Worm (Caenorhabditis elegans) whole organism, early embryonic: ENCODE results near the gene rpl-15.

Experiments used
- B0310.2 ChIP-seq: sonication (generic microtip); optimal IDR thresholded peaks from 2 replicates; lab custom pipeline; 2016; ENCODE audit warnings: mild to moderate bottlenecking, missing genetic modification characterization, missing compliant biosample characterization
- F13C5.2 ChIP-seq: sonication (generic microtip); optimal IDR thresholded peaks from 2 replicates; lab custom pipeline; 2017; ENCODE audit warnings: mild to moderate bottlenecking, missing genetic modification characterization, inconsistent platforms, missing compliant biosample characterization
- aly-1 ChIP-seq: sonication (generic microtip); optimal IDR thresholded peaks from 2 replicates; lab custom pipeline; 2016; ENCODE audit warnings: missing genetic modification characterization, missing compliant biosample characterization
- ama-1 ChIP-seq: fragments of 150-350 bp; optimal IDR thresholded peaks from 2 replicates; lab custom pipeline; 2014
- ceh-13 ChIP-seq: fragments of 200-800 bp; sonication (Bioruptor generic); optimal IDR thresholded peaks from 2 replicates; lab custom pipeline; 2018; ENCODE audit warnings: mild to moderate bottlenecking, missing genetic modification characterization, missing compliant biosample characterization
- ceh-36 ChIP-seq: sonication (generic microtip); optimal IDR thresholded peaks from 2 replicates; lab custom pipeline; 2016; ENCODE audit warnings: missing genetic modification characterization, inconsistent platforms, missing compliant biosample characterization
- ets-7 ChIP-seq: sonication (generic microtip); optimal IDR thresholded peaks from 2 replicates; lab custom pipeline; 2016; ENCODE audit warnings: missing genotype, missing genetic modification characterization, missing compliant biosample characterization
- flt-1 ChIP-seq: fragments of 200-800 bp; sonication (Bioruptor generic); IDR thresholded peaks from 2 replicates; pipeline ENCODE4 v1.3.6; 2022; ENCODE audit warnings: missing genetic modification characterization, missing compliant biosample characterization
- hmbx-1 ChIP-seq: sonication (generic microtip); optimal IDR thresholded peaks from 2 replicates; lab custom pipeline; 2016; ENCODE audit warnings: mild to moderate bottlenecking, missing genetic modification characterization, missing compliant biosample characterization
- hmg-4 ChIP-seq: fragments of 200-800 bp; sonication (Bioruptor generic); optimal IDR thresholded peaks from 2 replicates; lab custom pipeline; 2018; ENCODE audit warnings: mild to moderate bottlenecking, missing genetic modification characterization, missing compliant biosample characterization
- hnd-1 ChIP-seq: sonication (generic microtip); optimal IDR thresholded peaks from 2 replicates; lab custom pipeline; 2016; ENCODE audit warnings: missing genetic modification characterization, missing compliant biosample characterization
- pes-1 ChIP-seq: fragments of 200-800 bp; sonication (Bioruptor generic); IDR thresholded peaks from 2 replicates; pipeline ENCODE4 v1.3.6; 2022; ENCODE audit warnings: missing genetic modification reagents, missing genetic modification characterization, missing compliant biosample characterization
- scrt-1 ChIP-seq: fragments of 200-800 bp; sonication (Bioruptor generic); IDR thresholded peaks from 2 replicates; pipeline ENCODE4 v1.3.6; 2022; ENCODE audit warnings: missing genetic modification characterization, missing compliant biosample characterization
- sea-1 ChIP-seq: fragments of 200-800 bp; sonication (Bioruptor generic); conservative IDR thresholded peaks from 2 replicates; pipeline ENCODE4 v1.3.6; 2022; ENCODE audit warnings: missing genetic modification characterization, missing compliant biosample characterization
- tbx-11 ChIP-seq: fragments of 200-800 bp; sonication (Bioruptor generic); IDR thresholded peaks from 2 replicates; pipeline ENCODE4 v1.3.6; 2022; ENCODE audit warnings: missing genetic modification characterization, missing compliant biosample characterization
- tbx-37 ChIP-seq: fragments of 200-800 bp; sonication (Bioruptor generic); conservative IDR thresholded peaks from 2 replicates; pipeline ENCODE4 v1.3.6; 2022; ENCODE audit warnings: missing genetic modification reagents, missing genetic modification characterization, missing compliant biosample characterization
- tra-4 ChIP-seq: sonication (generic microtip); optimal IDR thresholded peaks from 2 replicates; lab custom pipeline; 2017; ENCODE audit warnings: missing genetic modification characterization, missing compliant biosample characterization

The rpl-15 gene

DNA sequence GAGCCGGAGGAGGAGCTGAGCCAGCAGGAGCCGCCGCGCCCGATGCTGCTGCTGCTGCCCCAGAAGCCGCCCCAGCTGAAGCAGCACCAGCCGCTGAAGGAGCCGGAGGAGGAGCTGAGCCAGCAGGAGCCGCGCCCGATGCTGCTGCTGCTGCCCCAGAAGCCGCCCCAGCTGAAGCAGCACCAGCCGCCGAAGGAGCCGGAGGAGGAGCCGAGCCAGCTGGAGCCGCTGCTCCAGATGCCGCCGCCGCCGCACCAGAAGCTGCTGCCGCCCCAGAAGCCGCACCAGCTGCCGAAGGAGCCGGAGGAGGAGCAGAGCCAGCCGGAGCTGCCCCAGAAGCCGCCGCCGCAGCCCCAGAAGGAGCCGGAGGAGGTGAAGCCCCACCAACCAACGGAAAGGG lies 48.9 kb downstream of the rpl-15 start:
- TF ChIP-seq tbx-11 (GFP tag; lab: Robert Waterston, UW) (no peak), hnd-1 (tag; lab: Kevin White, UChicago) (no peak), ceh-36 (no peak), pes-1 (peak; percentile 17; the same call in 1 of the 2 replicates), ets-7 (no peak), tra-4 (no peak)

DNA sequence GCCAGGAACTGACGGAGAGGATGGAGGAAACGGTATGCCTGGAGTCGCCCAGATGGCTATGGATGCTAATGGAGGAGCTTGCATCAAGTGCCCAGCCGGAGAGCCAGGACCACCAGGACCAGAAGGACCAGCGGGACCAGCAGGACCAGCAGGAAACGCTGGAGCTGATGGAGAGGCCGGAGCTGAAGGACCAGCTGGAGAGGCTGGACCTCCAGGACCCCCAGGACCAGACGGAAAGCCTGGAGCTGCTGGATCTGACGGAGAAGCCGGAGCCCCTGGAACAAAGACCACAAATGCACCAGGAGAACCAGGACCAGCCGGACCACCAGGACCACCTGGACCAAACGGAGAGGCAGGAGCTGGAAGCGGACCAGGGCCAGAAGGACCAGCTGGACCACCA lies 49.6 kb downstream of the rpl-15 start:
- no peak for TF ChIP-seq ceh-36
- TF ChIP-seq hnd-1 (tag; lab: Kevin White, UChicago), result no peak
- no peak for TF ChIP-seq tbx-11 (GFP tag; lab: Robert Waterston, UW)
- TF ChIP-seq pes-1, result no peak
- TF ChIP-seq F13C5.2 (tag; lab: Kevin White, UChicago), result no peak
- no peak for TF ChIP-seq ets-7
- TF ChIP-seq aly-1 (tag; lab: Kevin White, UChicago), result no peak
- TF ChIP-seq sea-1 (GFP tag; lab: Robert Waterston, UW), result no peak
- TF ChIP-seq ama-1 (lab: Kevin White, UChicago), result no peak
- TF ChIP-seq B0310.2 (tag; lab: Kevin White, UChicago), result no peak
- TF ChIP-seq hmg-4 (GFP tag; lab: Kevin White, UChicago), result no peak
- no peak for TF ChIP-seq tra-4
- TF ChIP-seq tbx-37 (GFP tag; lab: Robert Waterston, UW), result no peak
- no peak for TF ChIP-seq hmbx-1 (tag; lab: Kevin White, UChicago)
- no peak for TF ChIP-seq ceh-13 (GFP tag; lab: Kevin White, UChicago)
- no peak for TF ChIP-seq flt-1
- TF ChIP-seq scrt-1 (GFP tag; lab: Robert Waterston, UW), result no peak

DNA sequence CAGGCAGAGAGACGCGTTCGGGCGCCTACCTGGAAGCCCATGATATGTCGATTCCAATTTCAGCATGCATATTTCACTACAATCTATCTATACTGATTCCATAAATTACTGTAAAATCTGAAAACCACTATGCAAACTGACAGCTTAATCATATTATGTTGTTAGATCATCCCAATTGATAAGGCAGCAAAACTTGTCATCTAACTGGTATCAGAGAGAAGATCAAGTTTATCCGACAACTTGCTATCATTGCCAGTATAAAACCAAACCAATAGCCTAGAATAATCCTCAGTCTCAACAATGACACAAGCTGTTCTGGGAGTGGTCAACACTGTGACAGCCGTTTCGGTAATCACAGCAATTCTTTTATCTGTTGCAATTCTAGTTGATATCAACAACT lies 50.2 kb downstream of the rpl-15 start, which contains the start of gene col-102:
Gene col-102 (plus strand): TSS at position 301 of the 400 bp plus-strand sequence.
- TF ChIP-seq pes-1, result no peak
- TF ChIP-seq flt-1, result no peak
- no peak for TF ChIP-seq aly-1 (tag; lab: Kevin White, UChicago)
- no peak for TF ChIP-seq hmg-4 (GFP tag; lab: Kevin White, UChicago)
- no peak for TF ChIP-seq B0310.2 (tag; lab: Kevin White, UChicago)
- TF ChIP-seq tbx-11 (GFP tag; lab: Robert Waterston, UW), result no peak
- TF ChIP-seq tbx-37 (GFP tag; lab: Robert Waterston, UW), result no peak
- TF ChIP-seq ama-1 (lab: Kevin White, UChicago), result no peak
- TF ChIP-seq F13C5.2 (tag; lab: Kevin White, UChicago), result no peak
- no peak for TF ChIP-seq ceh-13 (GFP tag; lab: Kevin White, UChicago)
- no peak for TF ChIP-seq ets-7
- TF ChIP-seq hmbx-1 (tag; lab: Kevin White, UChicago), result no peak
- no peak for TF ChIP-seq scrt-1 (GFP tag; lab: Robert Waterston, UW)
- TF ChIP-seq hnd-1 (tag; lab: Kevin White, UChicago), result no peak
- TF ChIP-seq tra-4, result no peak
- no peak for TF ChIP-seq sea-1 (GFP tag; lab: Robert Waterston, UW)
- TF ChIP-seq ceh-36, result no peak

DNA sequence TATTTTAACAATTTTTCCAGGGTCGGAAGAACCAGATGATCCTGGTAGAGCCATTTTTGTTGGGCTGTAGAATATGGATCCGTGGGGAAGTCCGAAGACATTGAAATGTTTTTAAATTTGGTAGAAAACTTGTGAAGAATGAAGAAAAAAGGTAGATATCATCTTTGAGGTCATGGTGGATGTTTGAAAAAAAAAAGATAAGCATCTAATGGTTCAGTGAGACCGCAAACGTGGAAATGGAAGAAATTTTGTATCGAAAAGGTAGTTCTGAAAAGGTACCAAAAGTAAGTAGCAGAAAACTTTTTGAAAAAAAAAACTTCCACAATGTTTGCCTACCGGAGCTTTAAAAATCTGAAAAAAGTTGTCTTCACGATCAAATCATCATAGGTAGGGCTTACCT lies 50.8 kb downstream of the rpl-15 start, which contains the start of gene prmt-4:
Gene prmt-4 (minus strand): TSS at position 101 of the 400 bp plus-strand sequence.
- TF ChIP-seq flt-1 (no peak), aly-1 (tag; lab: Kevin White, UChicago) (no peak)
